Fruit fly (Drosophila melanogaster): ENCODE measurements around the gene FucT6.

Gene FucT6

dm6 chrX:11658181-11658842 lies 51.4 kb downstream of the FucT6 start (continued):
- no peak for TF ChIP-seq CG1832 (GFP tag; optimal IDR thresholded peaks at IDR 0.05)
- no peak for TF ChIP-seq Opbp (GFP tag; IDR thresholded peaks at IDR 0.05; ENCODE audit: partially characterized antibody)
- no peak for TF ChIP-seq p53 (GFP tag; optimal IDR thresholded peaks at IDR 0.05)
- no peak for TF ChIP-seq CG16779 (GFP tag; IDR thresholded peaks at IDR 0.05)
- no peak for TF ChIP-seq CG7372 (GFP tag; IDR thresholded peaks at IDR 0.05)
- TF ChIP-seq ATbp (GFP tag; optimal IDR thresholded peaks at IDR 0.05): peak; percentile 24
- no peak for TF ChIP-seq CG5245 (GFP tag; optimal IDR thresholded peaks at IDR 0.05)
- no peak for TF ChIP-seq chm (GFP tag; IDR thresholded peaks at IDR 0.05)
- no peak for TF ChIP-seq Jarid2 (GFP tag; optimal IDR thresholded peaks at IDR 0.05)
- TF ChIP-seq phol (tag; optimal IDR thresholded peaks at IDR 0.05): peak; percentile 57
- no peak for TF ChIP-seq NC2α (GFP tag; optimal IDR thresholded peaks at IDR 0.05)
- TF ChIP-seq Taf1 (GFP tag; IDR thresholded peaks at IDR 0.05): no peak
- TF ChIP-seq stwl (tag; optimal IDR thresholded peaks at IDR 0.05): no peak
- no peak for TF ChIP-seq slbo (GFP tag; IDR thresholded peaks at IDR 0.05)
- TF ChIP-seq CG14014 (GFP tag; IDR thresholded peaks at IDR 0.05): no peak
- TF ChIP-seq CG8281 (tag; optimal IDR thresholded peaks at IDR 0.05): no peak
- no peak for TF ChIP-seq Fer2 (tag; optimal IDR thresholded peaks at IDR 0.05)
- TF ChIP-seq CG4424 (GFP tag; optimal IDR thresholded peaks at IDR 0.05): no peak
- TF ChIP-seq mld (GFP tag; IDR thresholded peaks at IDR 0.05; ENCODE audit: partially characterized antibody): no peak
- no peak for TF ChIP-seq CG11560 (tag; IDR thresholded peaks at IDR 0.05)
- no peak for TF ChIP-seq CG11723 (GFP tag; optimal IDR thresholded peaks at IDR 0.05)
- no peak for TF ChIP-seq CG2875 (GFP tag; optimal IDR thresholded peaks at IDR 0.05)
- no peak for TF ChIP-seq CG3407 (GFP tag; optimal IDR thresholded peaks at IDR 0.05)
- no peak for TF ChIP-seq eyg (GFP tag; optimal IDR thresholded peaks at IDR 0.05)
- no peak for TF ChIP-seq ssp (GFP tag; IDR thresholded peaks at IDR 0.05)
- TF ChIP-seq peb (GFP tag; IDR thresholded peaks at IDR 0.05): no peak
- no peak for TF ChIP-seq eve (GFP tag; optimal IDR thresholded peaks at IDR 0.05)
- no peak for TF ChIP-seq CG31224 (GFP tag; IDR thresholded peaks at IDR 0.05)
- no peak for TF ChIP-seq Dad (GFP tag; optimal IDR thresholded peaks at IDR 0.05)
- TF ChIP-seq gem (tag; optimal IDR thresholded peaks at IDR 0.05): peak; percentile 65
- no peak for TF ChIP-seq CG9727 (GFP tag; optimal IDR thresholded peaks at IDR 0.05)
- TF ChIP-seq HmgD (GFP tag; optimal IDR thresholded peaks at IDR 0.05): no peak
- TF ChIP-seq Atf-2 (GFP tag; optimal IDR thresholded peaks at IDR 0.05): no peak
- no peak for TF ChIP-seq Side (GFP tag; optimal IDR thresholded peaks at IDR 0.05)
- TF ChIP-seq wor (GFP tag; IDR thresholded peaks at IDR 0.05): 0 out of 2 replicates have a peak, but pooled peaks have one; percentile 15
- no peak for TF ChIP-seq tio (GFP tag; optimal IDR thresholded peaks at IDR 0.05)
- TF ChIP-seq aop (GFP tag; IDR thresholded peaks at IDR 0.05): no peak
- no peak for TF ChIP-seq Ets97D (GFP tag; optimal IDR thresholded peaks at IDR 0.05)
- TF ChIP-seq CG15601 (tag; optimal IDR thresholded peaks at IDR 0.05): peak; percentile 35
- TF ChIP-seq Six4 (GFP tag; optimal IDR thresholded peaks at IDR 0.05): no peak
- TF ChIP-seq Hr78 (GFP tag; optimal IDR thresholded peaks at IDR 0.05): no peak
- TF ChIP-seq Asciz (GFP tag; optimal IDR thresholded peaks at IDR 0.05): peak; percentile 3
- no peak for TF ChIP-seq Sin3A (optimal IDR thresholded peaks at IDR 0.05)
- no peak for TF ChIP-seq Tbp (GFP tag; optimal IDR thresholded peaks at IDR 0.05)
- TF ChIP-seq Nf-YB (GFP tag; optimal IDR thresholded peaks at IDR 0.05): no peak
- peak; percentile 41 for TF ChIP-seq fd96Cb (tag; optimal IDR thresholded peaks at IDR 0.05)
- TF ChIP-seq nerfin-1 (tag; optimal IDR thresholded peaks at IDR 0.05): no peak
- no peak for TF ChIP-seq fru (optimal IDR thresholded peaks at IDR 0.05)
- TF ChIP-seq CG12942 (GFP tag; optimal IDR thresholded peaks at IDR 0.05): no peak
- no peak for TF ChIP-seq CG4707 (GFP tag; optimal IDR thresholded peaks at IDR 0.05)
- TF ChIP-seq CG17829 (tag; optimal IDR thresholded peaks at IDR 0.05): peak; percentile 16

Measured in whole organism, embryonic.